Fruit fly (Drosophila melanogaster): ENCODE data around the gene CaBP1.

dm6 chr2L:16329625-16330024 lies 26.9 kb downstream of the CaBP1 start, which contains the start of gene CG4440:
- no peak for TF ChIP-seq Myc (optimal IDR thresholded peaks at IDR 0.05)
- no peak for TF ChIP-seq insv (optimal IDR thresholded peaks at IDR 0.05)
- TF ChIP-seq Sin3A (optimal IDR thresholded peaks at IDR 0.05), result no peak

Data from Kc167 (cell line).